Worm (Caenorhabditis elegans): ENCODE results near the gene srh-136.

DNA sequence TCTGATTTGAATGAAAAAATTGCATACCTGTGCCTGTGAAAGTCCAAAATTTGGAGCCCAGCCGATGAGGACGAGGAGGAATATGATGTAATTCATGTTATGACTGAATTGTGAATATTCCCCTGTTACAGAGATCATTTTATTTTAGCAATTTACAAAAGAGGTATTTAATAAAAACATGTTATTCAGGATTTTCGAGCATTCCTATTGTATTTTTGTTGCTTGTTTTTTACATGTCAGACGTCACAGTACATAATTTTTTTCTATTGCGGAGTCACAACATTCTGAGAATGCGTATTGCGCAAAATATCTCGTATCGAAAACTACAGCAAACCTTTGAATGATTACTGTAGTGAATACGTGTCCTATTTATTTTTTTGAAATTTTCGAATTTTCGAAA lies 5.8 kb upstream of the srh-136 start, which contains the start of gene F36D3.14:
- TF ChIP-seq ama-1 (optimal IDR thresholded peaks at IDR 0.05) (no peak), ceh-36 (tag; optimal IDR thresholded peaks at IDR 0.05) (no peak), hmbx-1 (tag; optimal IDR thresholded peaks at IDR 0.05) (no peak), pes-1 (GFP tag; IDR thresholded peaks at IDR 0.05) (no peak), tra-4 (tag; optimal IDR thresholded peaks at IDR 0.05) (no peak), B0310.2 (tag; optimal IDR thresholded peaks at IDR 0.05) (no peak), hnd-1 (tag; optimal IDR thresholded peaks at IDR 0.05) (no peak), tbx-37 (GFP tag; conservative IDR thresholded peaks at IDR 0.05) (no peak)

All from whole organism, early embryonic.